Fruit fly (Drosophila melanogaster) whole organism, embryonic: ENCODE measurements around the gene CG46304.

ENCODE experiments used
- Asciz ChIP-seq: fragments of 200-800 bp; sonication (Bioruptor generic); optimal IDR thresholded peaks from 2 replicates; lab custom pipeline; 2017; ENCODE audit warnings: missing biosample characterization, mild to moderate bottlenecking, missing genetic modification characterization, missing genetic modification reagents
- B-H1 ChIP-seq: fragments of 200-800 bp; sonication (Bioruptor generic); IDR thresholded peaks from 3 replicates; pipeline ENCODE4 v1.3.6; 2022; ENCODE audit warnings: missing biosample characterization, missing genetic modification characterization
- C15 ChIP-seq: fragments of 200-800 bp; sonication (Bioruptor generic); IDR thresholded peaks from 3 replicates; pipeline ENCODE4 v1.3.6; 2022; ENCODE audit warnings: missing biosample characterization, missing genetic modification characterization
- CG10431 ChIP-seq: fragments of 200-800 bp; sonication (Bioruptor generic); optimal IDR thresholded peaks from 3 replicates; lab custom pipeline; 2018; ENCODE audit warnings: missing biosample characterization, mild to moderate bottlenecking, missing genetic modification characterization
- CG11504 ChIP-seq: fragments of 200-800 bp; sonication (Bioruptor generic); optimal IDR thresholded peaks from 3 replicates; lab custom pipeline; 2019; ENCODE audit warnings: missing biosample characterization, mild to moderate bottlenecking, missing genetic modification characterization, moderate library complexity
- CG11695 ChIP-seq: fragments of 200-800 bp; sonication (Bioruptor generic); IDR thresholded peaks from 3 replicates; pipeline ENCODE4 v1.3.6; 2022; ENCODE audit warnings: missing biosample characterization, missing genetic modification characterization
- CG12659 ChIP-seq: fragments of 200-800 bp; sonication (Bioruptor generic); optimal IDR thresholded peaks from 3 replicates; lab custom pipeline; 2017; ENCODE audit warnings: mild to moderate bottlenecking, missing biosample characterization, missing genetic modification reagents, missing genetic modification characterization
- CG13287 ChIP-seq: fragments of 200-800 bp; sonication (Bioruptor generic); IDR thresholded peaks from 2 replicates; pipeline ENCODE4 v1.3.6; 2022; ENCODE audit warnings: missing biosample characterization, missing genetic modification characterization; ENCODE audit not compliant: partially characterized antibody
- CG13296 ChIP-seq: fragments of 200-800 bp; sonication (Bioruptor generic); optimal IDR thresholded peaks from 3 replicates; lab custom pipeline; 2018; ENCODE audit warnings: missing biosample characterization, mild to moderate bottlenecking, missing genetic modification characterization
- CG17328 ChIP-seq: fragments of 200-800 bp; sonication (Bioruptor generic); IDR thresholded peaks from 2 replicates; pipeline ENCODE4 v1.3.6; 2022; ENCODE audit warnings: missing biosample characterization, missing genetic modification characterization
- CG17359 ChIP-seq: fragments of 200-800 bp; sonication (Bioruptor generic); optimal IDR thresholded peaks from 3 replicates; lab custom pipeline; 2018; ENCODE audit warnings: missing biosample characterization, mild to moderate bottlenecking, missing genetic modification characterization, moderate library complexity
- CG18262 ChIP-seq: fragments of 200-800 bp; optimal IDR thresholded peaks from 3 replicates; lab custom pipeline; 2019; ENCODE audit warnings: missing biosample characterization, mild to moderate bottlenecking, missing genetic modification characterization, moderate library complexity
- CG18619 ChIP-seq: fragments of 200-800 bp; sonication (Bioruptor generic); optimal IDR thresholded peaks from 3 replicates; lab custom pipeline; 2017; ENCODE audit warnings: missing biosample characterization, mild to moderate bottlenecking, missing genetic modification characterization
- CG18764 ChIP-seq: fragments of 200-800 bp; sonication (Bioruptor generic); optimal IDR thresholded peaks from 3 replicates; lab custom pipeline; 2016; ENCODE audit warnings: missing biosample characterization, missing genetic modification characterization
- CG6683 ChIP-seq: fragments of 200-800 bp; sonication (Bioruptor generic); optimal IDR thresholded peaks from 2 replicates; lab custom pipeline; 2017; ENCODE audit warnings: missing biosample characterization, mild to moderate bottlenecking, missing genetic modification characterization, missing genetic modification reagents
- CG9437 ChIP-seq: fragments of 200-800 bp; sonication (Bioruptor generic); optimal IDR thresholded peaks from 2 replicates; lab custom pipeline; 2018; ENCODE audit warnings: missing biosample characterization, mild to moderate bottlenecking, missing genetic modification characterization
- CG9817 ChIP-seq: fragments of 200-800 bp; sonication (Bioruptor generic); optimal IDR thresholded peaks from 2 replicates; lab custom pipeline; 2018; ENCODE audit warnings: missing biosample characterization, mild to moderate bottlenecking, missing genetic modification characterization, moderate library complexity
- CG9876 ChIP-seq: fragments of 200-800 bp; sonication (Bioruptor generic); optimal IDR thresholded peaks from 2 replicates; lab custom pipeline; 2016; ENCODE audit warnings: missing biosample characterization, missing genetic modification characterization
- D19A ChIP-seq: fragments of 200-800 bp; optimal IDR thresholded peaks from 3 replicates; lab custom pipeline; 2019; ENCODE audit warnings: missing biosample characterization, mild to moderate bottlenecking, missing genetic modification characterization, moderate library complexity
- Dip3 ChIP-seq: fragments of 200-800 bp; sonication (Bioruptor generic); optimal IDR thresholded peaks from 3 replicates; lab custom pipeline; 2016; ENCODE audit warnings: missing biosample characterization, missing genetic modification characterization
- E2f2 ChIP-seq: fragments of 200-800 bp; sonication (Bioruptor generic); IDR thresholded peaks from 2 replicates; pipeline ENCODE4 v1.3.6; 2022; ENCODE audit warnings: missing biosample characterization, missing genetic modification characterization
- Gsc ChIP-seq: fragments of 200-800 bp; sonication (Bioruptor generic); IDR thresholded peaks from 2 replicates; pipeline ENCODE4 v1.3.6; 2022; ENCODE audit warnings: missing biosample characterization, missing genetic modification characterization
- HLH4C ChIP-seq: fragments of 200-800 bp; sonication (Bioruptor generic); IDR thresholded peaks from 3 replicates; pipeline ENCODE4 v1.3.6; 2022; ENCODE audit warnings: missing biosample characterization, missing genetic modification characterization; ENCODE audit not compliant: partially characterized antibody
- HmgZ ChIP-seq: fragments of 200-800 bp; sonication (Bioruptor generic); optimal IDR thresholded peaks from 2 replicates; lab custom pipeline; 2018; ENCODE audit warnings: missing biosample characterization, mild to moderate bottlenecking, missing genetic modification characterization
- Hr39 ChIP-seq: fragments of >200 bp; optimal IDR thresholded peaks from 2 replicates; lab custom pipeline; 2017
- MESR4 ChIP-seq: fragments of 200-800 bp; sonication (Bioruptor generic); optimal IDR thresholded peaks from 2 replicates; lab custom pipeline; 2018; ENCODE audit warnings: missing biosample characterization, mild to moderate bottlenecking, missing genetic modification characterization, moderate library complexity
- Mrtf ChIP-seq: fragments of 200-800 bp; sonication (Bioruptor generic); IDR thresholded peaks from 3 replicates; pipeline ENCODE4 v1.3.6; 2022; ENCODE audit warnings: missing biosample characterization, missing genetic modification characterization
- Opbp ChIP-seq: fragments of 200-800 bp; sonication (Bioruptor generic); IDR thresholded peaks from 3 replicates; pipeline ENCODE4 v1.3.6; 2022; ENCODE audit warnings: missing biosample characterization, missing genetic modification characterization; ENCODE audit not compliant: partially characterized antibody
- Rfx ChIP-seq: fragments of 200-800 bp; sonication (Bioruptor generic); IDR thresholded peaks from 2 replicates; pipeline ENCODE4 v1.3.6; 2022; ENCODE audit warnings: missing biosample characterization, missing genetic modification characterization
- Six4 ChIP-seq: fragments of 200-800 bp; sonication (Bioruptor generic); optimal IDR thresholded peaks from 2 replicates; lab custom pipeline; 2016; ENCODE audit warnings: missing biosample characterization, missing genetic modification characterization
- Tbp ChIP-seq: fragments of >200 bp; optimal IDR thresholded peaks from 2 replicates; lab custom pipeline; 2018; ENCODE audit warnings: missing biosample characterization, missing genetic modification characterization
- Trl ChIP-seq, 3 experiments: fragments of >200 bp in 2 of 3; fragments of 200-800 bp in 1 of 3; sonication (Bioruptor generic) in 1 of 3; optimal IDR thresholded peaks; 2 replicates in 1 of 3; 3 replicates in 2 of 3; lab custom pipeline; 2016 to 2017; ENCODE audit warnings: missing biosample characterization in 1 of 3, missing genetic modification characterization in 1 of 3
- Xrp1 ChIP-seq: fragments of 200-800 bp; sonication (Bioruptor generic); IDR thresholded peaks from 2 replicates; pipeline ENCODE4 v1.3.6; 2022; ENCODE audit warnings: missing biosample characterization, missing genetic modification characterization
- al ChIP-seq: fragments of 200-800 bp; sonication (Bioruptor generic); IDR thresholded peaks from 2 replicates; pipeline ENCODE4 v1.3.6; 2022; ENCODE audit warnings: missing biosample characterization, missing genetic modification characterization
- bab2 ChIP-seq: fragments of 200-800 bp; sonication (Bioruptor generic); optimal IDR thresholded peaks from 2 replicates; lab custom pipeline; 2016; ENCODE audit warnings: missing biosample characterization, missing genetic modification characterization
- bcd ChIP-seq: fragments of 200-800 bp; sonication (Bioruptor generic); optimal IDR thresholded peaks from 2 replicates; lab custom pipeline; 2017; ENCODE audit warnings: missing biosample characterization, mild to moderate bottlenecking, missing genetic modification characterization
- chm ChIP-seq: fragments of 200-800 bp; sonication (Bioruptor generic); IDR thresholded peaks from 2 replicates; pipeline ENCODE4 v1.3.6; 2022; ENCODE audit warnings: missing biosample characterization, missing genetic modification characterization
- crc ChIP-seq: fragments of 200-800 bp; sonication (Bioruptor generic); optimal IDR thresholded peaks from 2 replicates; lab custom pipeline; 2016; ENCODE audit warnings: missing biosample characterization, missing genetic modification characterization
- ems ChIP-seq: fragments of 200-800 bp; sonication (Bioruptor generic); optimal IDR thresholded peaks from 3 replicates; lab custom pipeline; 2016; ENCODE audit warnings: missing biosample characterization, missing genetic modification characterization
- ftz-f1 ChIP-seq: fragments of 200-800 bp; sonication (Bioruptor generic); optimal IDR thresholded peaks from 2 replicates; lab custom pipeline; 2016; ENCODE audit warnings: missing biosample characterization, missing genetic modification characterization
- maf-S ChIP-seq: fragments of 200-800 bp; sonication (Bioruptor generic); optimal IDR thresholded peaks from 2 replicates; lab custom pipeline; 2016; ENCODE audit warnings: missing biosample characterization, missing genetic modification characterization
- org-1 ChIP-seq: fragments of 200-800 bp; sonication (Bioruptor generic); optimal IDR thresholded peaks from 2 replicates; lab custom pipeline; 2017; ENCODE audit warnings: missing biosample characterization, missing genetic modification characterization
- phol ChIP-seq: fragments of 200-800 bp; sonication (Bioruptor generic); optimal IDR thresholded peaks from 3 replicates; lab custom pipeline; 2018; ENCODE audit warnings: missing biosample characterization, mild to moderate bottlenecking, missing genetic modification characterization, moderate library complexity
- pros ChIP-seq: fragments of 200-800 bp; sonication (Bioruptor generic); optimal IDR thresholded peaks from 3 replicates; lab custom pipeline; 2019; ENCODE audit warnings: missing biosample characterization, mild to moderate bottlenecking, missing genetic modification characterization, moderate library complexity
- ranshi ChIP-seq: fragments of 200-800 bp; sonication (Bioruptor generic); IDR thresholded peaks from 2 replicates; pipeline ENCODE4 v1.3.6; 2022; ENCODE audit warnings: missing biosample characterization, missing genetic modification characterization
- sc ChIP-seq, 3 experiments: fragments of >200 bp in 2 of 3; fragments of 200-800 bp in 1 of 3; sonication (Bioruptor generic) in 1 of 3; optimal IDR thresholded peaks; 2 replicates in 2 of 3; 3 replicates in 1 of 3; lab custom pipeline; 2017; ENCODE audit warnings: mild to moderate bottlenecking in 1 of 3, missing biosample characterization in 1 of 3, missing genetic modification characterization in 1 of 3, missing genetic modification reagents in 1 of 3
- tap ChIP-seq: fragments of 200-800 bp; optimal IDR thresholded peaks from 3 replicates; lab custom pipeline; 2019; ENCODE audit warnings: missing biosample characterization, mild to moderate bottlenecking, missing genetic modification characterization, moderate library complexity
- unc-4 ChIP-seq: fragments of 200-800 bp; sonication (Bioruptor generic); IDR thresholded peaks from 2 replicates; pipeline ENCODE4 v1.3.6; 2022; ENCODE audit warnings: missing biosample characterization, missing genetic modification characterization; ENCODE audit not compliant: partially characterized antibody
- vnd ChIP-seq: fragments of 200-800 bp; sonication (Bioruptor generic); IDR thresholded peaks from 3 replicates; pipeline ENCODE4 v1.3.6; 2022; ENCODE audit warnings: missing biosample characterization, missing genetic modification characterization; ENCODE audit not compliant: partially characterized antibody
- z ChIP-seq: fragments of 200-800 bp; sonication (Bioruptor generic); IDR thresholded peaks from 3 replicates; pipeline ENCODE4 v1.3.6; 2022; ENCODE audit warnings: missing biosample characterization, missing genetic modification characterization

CG46304 gene

DNA sequence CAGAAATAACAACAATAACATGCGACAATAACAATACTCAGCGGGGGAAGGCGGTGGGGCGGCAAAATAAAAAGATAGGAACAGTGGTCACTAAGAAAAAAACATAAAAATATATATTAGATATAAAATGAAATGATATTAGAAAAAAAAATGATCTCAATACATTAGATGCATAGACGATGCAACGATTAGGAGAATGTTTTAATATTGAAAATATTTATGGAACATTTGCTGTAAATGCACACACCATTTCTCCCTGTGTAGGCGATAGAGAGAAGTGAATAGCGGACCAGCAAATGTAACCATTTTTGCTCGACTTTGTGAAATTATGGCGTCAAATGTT is 20.1 kb downstream of the CG46304 start (continued):
- no peak for TF ChIP-seq vnd (GFP tag; lab: Robert Waterston, UW)
- no peak for TF ChIP-seq sc (optimal IDR thresholded peaks at IDR 0.05; lab: Kevin White, UChicago)
- no peak for TF ChIP-seq sc (GFP tag; optimal IDR thresholded peaks at IDR 0.05; lab: Kevin White, UChicago)
- TF ChIP-seq CG18764, result peak; percentile 70
- peak; percentile 13 for TF ChIP-seq Asciz
- peak; percentile 58 for TF ChIP-seq org-1 (GFP tag; lab: Kevin White, UChicago)
- TF ChIP-seq ems (GFP tag; lab: Kevin White, UChicago), result peak; percentile 33
- TF ChIP-seq Opbp (GFP tag; lab: Robert Waterston, UW), result no peak
- TF ChIP-seq HmgZ (tag; lab: Kevin White, UChicago), result peak; percentile 69
- peak; percentile 88; the same call in 2 of the 3 replicates for TF ChIP-seq C15 (GFP tag; lab: Robert Waterston, UW)
- TF ChIP-seq tap (tag; lab: Kevin White, UChicago), result peak; percentile 73
- peak; percentile 68; the same call in 1 of the 2 replicates for TF ChIP-seq chm (GFP tag; lab: Robert Waterston, UW)
- TF ChIP-seq Dip3, result peak; percentile 40
- TF ChIP-seq Rfx (GFP tag; lab: Robert Waterston, UW), result peak; percentile 98
- TF ChIP-seq Tbp (GFP tag; lab: Kevin White, UChicago), result no peak
- TF ChIP-seq CG18262 (tag; lab: Kevin White, UChicago), result peak; percentile 71
- peak; percentile 24; the same call in 1 of the 3 replicates for TF ChIP-seq z
- peak; percentile 78 for TF ChIP-seq CG17359 (tag; lab: Kevin White, UChicago)
- TF ChIP-seq CG17328, result peak; percentile 85
- no peak for TF ChIP-seq Trl (optimal IDR thresholded peaks at IDR 0.05; lab: Kevin White, UChicago)
- no peak for TF ChIP-seq Trl (GFP tag; optimal IDR thresholded peaks at IDR 0.05; lab: Kevin White, UChicago)
- TF ChIP-seq CG9817, result peak; percentile 80
- TF ChIP-seq HLH4C, result no peak
- no peak for TF ChIP-seq MESR4 (GFP tag; lab: Kevin White, UChicago)
- no peak for TF ChIP-seq Hr39 (lab: Kevin White, UChicago)
- TF ChIP-seq CG12659 (GFP tag; lab: Kevin White, UChicago), result peak; percentile 49
- 0 out of 2 replicates have a peak, but pooled peaks have one; percentile 12 for TF ChIP-seq CG13287
- TF ChIP-seq E2f2 (GFP tag; lab: Robert Waterston, UW), result peak; percentile 58
- peak; percentile 94 for TF ChIP-seq ftz-f1
- TF ChIP-seq CG11504 (tag; lab: Kevin White, UChicago), result peak; percentile 81
- TF ChIP-seq D19A (tag; lab: Kevin White, UChicago), result peak; percentile 37
- TF ChIP-seq crc, result no peak
- TF ChIP-seq pros (GFP tag; lab: Kevin White, UChicago), result no peak
- TF ChIP-seq CG9437 (GFP tag; lab: Kevin White, UChicago), result no peak
- peak; percentile 82 for TF ChIP-seq Mrtf (GFP tag; lab: Robert Waterston, UW)
- no peak for TF ChIP-seq Gsc (GFP tag; lab: Robert Waterston, UW)
- no peak for TF ChIP-seq CG10431 (GFP tag; lab: Kevin White, UChicago)
- peak; percentile 94 for TF ChIP-seq CG11695 (GFP tag; lab: Robert Waterston, UW)
- TF ChIP-seq B-H1, result peak; percentile 85
- TF ChIP-seq CG6683 (GFP tag; lab: Kevin White, UChicago), result peak; percentile 60
- TF ChIP-seq bab2 (GFP tag; lab: Kevin White, UChicago), result peak; percentile 4
- TF ChIP-seq ranshi (GFP tag; lab: Robert Waterston, UW), result peak; percentile 84
- peak; percentile 75 for TF ChIP-seq bcd (GFP tag; lab: Kevin White, UChicago)
- peak; percentile 72 for TF ChIP-seq phol (tag; lab: Kevin White, UChicago)
- peak; percentile 38 for TF ChIP-seq maf-S (GFP tag; lab: Kevin White, UChicago)
- no peak for TF ChIP-seq CG9876
- peak; percentile 66 for TF ChIP-seq CG18619 (GFP tag; lab: Kevin White, UChicago)
- TF ChIP-seq unc-4 (GFP tag; lab: Robert Waterston, UW), result no peak
- TF ChIP-seq CG13296 (GFP tag; lab: Kevin White, UChicago), result peak; percentile 81
- peak; percentile 94 for TF ChIP-seq al (GFP tag; lab: Robert Waterston, UW)
- peak; percentile 63 for TF ChIP-seq Six4 (GFP tag; lab: Kevin White, UChicago)
- TF ChIP-seq Xrp1 (GFP tag; lab: Robert Waterston, UW), result peak; percentile 86
